Worm (Caenorhabditis elegans) whole organism, L4 larva: Measurements from ENCODE around the gene T28A11.3.

Experiments
- F26F4.8 ChIP-seq: fragments of 200-800 bp; sonication (Bioruptor generic); conservative IDR thresholded peaks from 2 replicates; pipeline ENCODE4 v1.3.6; 2022; ENCODE audit warnings: missing genetic modification characterization, missing compliant biosample characterization
- ama-1 ChIP-seq: fragments of 150-350 bp; optimal IDR thresholded peaks from 2 replicates; lab custom pipeline; 2014; ENCODE audit warnings: inconsistent platforms, mixed read lengths
- ceh-28 ChIP-seq: fragments of 150-350 bp; optimal IDR thresholded peaks from 2 replicates; lab custom pipeline; 2014; ENCODE audit warnings: missing biosample characterization, missing genetic modification reagents, missing genetic modification characterization
- ceh-44 ChIP-seq: fragments of 200-800 bp; sonication (Bioruptor generic); IDR thresholded peaks from 2 replicates; pipeline ENCODE4 v1.3.6; 2022; ENCODE audit warnings: missing genetic modification reagents, missing genetic modification characterization, missing compliant biosample characterization
- egl-27 ChIP-seq: sonication (generic microtip); optimal IDR thresholded peaks from 3 replicates; lab custom pipeline; 2017; ENCODE audit warnings: missing biosample characterization, missing genetic modification reagents, missing genetic modification characterization

DNA sequence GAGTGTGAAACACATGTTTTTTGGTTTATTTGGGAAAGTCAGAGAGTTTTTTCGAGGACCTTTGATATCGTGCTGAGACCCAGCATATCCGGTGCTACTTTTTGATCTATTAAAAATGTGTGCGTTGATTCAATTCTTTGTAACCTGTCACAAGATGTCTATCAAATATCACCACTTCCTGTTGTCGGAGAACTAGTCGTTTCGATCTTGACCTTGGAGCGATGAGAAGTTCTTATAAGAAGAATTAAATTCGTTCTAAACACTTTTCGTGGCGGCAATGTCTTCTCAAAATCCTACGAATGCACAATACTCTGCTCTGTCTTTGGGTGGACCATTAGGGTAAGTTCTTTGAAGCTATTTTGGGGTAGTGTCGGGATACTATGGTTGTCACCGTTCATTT lies 41.0 kb downstream of the T28A11.3 start, which contains the start of gene F35F10.1:
- no peak for TF ChIP-seq ceh-44
- TF ChIP-seq egl-27, result no peak
- TF ChIP-seq ama-1 (lab: Kevin White, UChicago), result no peak
- TF ChIP-seq ceh-28 (tag; lab: Kevin White, UChicago), result no peak
- TF ChIP-seq F26F4.8 (GFP tag; lab: Robert Waterston, UW), result no peak
